Worm (Caenorhabditis elegans): ENCODE data around the gene str-28.

str-28 gene

DNA sequence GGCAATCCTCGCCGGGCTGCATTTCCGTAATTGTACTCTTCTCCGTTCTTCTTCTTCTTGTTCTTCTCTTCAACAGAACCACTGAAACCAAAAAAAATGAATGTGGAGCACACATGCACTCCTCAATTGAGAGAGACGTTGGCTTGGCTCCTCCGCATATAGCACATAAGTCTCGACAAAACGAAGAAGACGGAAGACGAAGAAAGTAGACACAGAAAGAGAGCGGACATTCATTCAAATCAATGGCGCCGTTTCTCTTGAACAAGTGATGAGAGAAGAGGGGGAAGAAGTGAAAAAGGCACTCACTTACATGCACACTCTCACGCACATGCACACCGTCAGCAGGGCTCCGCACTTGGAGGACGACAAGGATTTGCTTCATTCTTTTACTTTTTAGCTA lies 35.2 kb downstream of the str-28 start, which contains the start of gene F25E5.9 (continued):
- no peak for TF ChIP-seq spr-1 (tag; optimal IDR thresholded peaks at IDR 0.05)
- no peak for TF ChIP-seq F37D6.2 (tag; optimal IDR thresholded peaks at IDR 0.05)
- TF ChIP-seq daf-16 (GFP tag; optimal IDR thresholded peaks at IDR 0.05) = no peak
- no peak for TF ChIP-seq daf-16 (tag; optimal IDR thresholded peaks at IDR 0.05)
- TF ChIP-seq mep-1 (tag; optimal IDR thresholded peaks at IDR 0.05) = no peak
- TF ChIP-seq ZK337.2 (GFP tag; IDR thresholded peaks at IDR 0.05) = no peak
- no peak for TF ChIP-seq dve-1 (tag; optimal IDR thresholded peaks at IDR 0.05; ENCODE audit: insufficient read depth)
- TF ChIP-seq lin-13 (GFP tag; optimal IDR thresholded peaks at IDR 0.05) = no peak
- no peak for TF ChIP-seq zag-1 (tag; optimal IDR thresholded peaks at IDR 0.05)
- no peak for TF ChIP-seq ceh-62 (tag; optimal IDR thresholded peaks at IDR 0.05)
- TF ChIP-seq Y48G9A.11 (GFP tag; IDR thresholded peaks at IDR 0.05) = no peak
- no peak for TF ChIP-seq nhr-11 (tag; optimal IDR thresholded peaks at IDR 0.05)
- TF ChIP-seq rbr-2 (tag; optimal IDR thresholded peaks at IDR 0.05) = peak; percentile 28
- 0 out of 2 replicates have a peak, but pooled peaks have one; percentile 6 for TF ChIP-seq vab-7 (GFP tag; IDR thresholded peaks at IDR 0.05)
- TF ChIP-seq dpl-1 (GFP tag; optimal IDR thresholded peaks at IDR 0.05) = no peak
- no peak for TF ChIP-seq lin-1 (GFP tag; IDR thresholded peaks at IDR 0.05)
- TF ChIP-seq unc-62 (GFP tag; optimal IDR thresholded peaks at IDR 0.05 in 1 of 2) = peak in 1 of 2 experiments; percentile 33
- no peak for TF ChIP-seq unc-62 (tag; optimal IDR thresholded peaks at IDR 0.05)
- TF ChIP-seq egl-27 (tag; optimal IDR thresholded peaks at IDR 0.05) = no peak

ce11 chrV:7436911-7437310 lies 35.8 kb downstream of the str-28 start:
- TF ChIP-seq cey-2 (tag; optimal IDR thresholded peaks at IDR 0.05; ENCODE audit: borderline replicate concordance, insufficient read depth) (no peak), ces-1 (GFP tag; optimal IDR thresholded peaks at IDR 0.05) (no peak), madf-9 (GFP tag; conservative IDR thresholded peaks at IDR 0.05) (no peak), tra-1 (GFP tag; IDR thresholded peaks at IDR 0.05) (no peak), R02D3.7 (tag; optimal IDR thresholded peaks at IDR 0.05) (no peak), dve-1 (tag; optimal IDR thresholded peaks at IDR 0.05; ENCODE audit: insufficient read depth) (peak; percentile 34), lin-1 (GFP tag; IDR thresholded peaks at IDR 0.05) (no peak), duxl-1 (tag; optimal IDR thresholded peaks at IDR 0.05; ENCODE audit: poor library complexity) (peak; percentile 13), dmd-9 (GFP tag; IDR thresholded peaks at IDR 0.05) (no peak), F37D6.2 (tag; optimal IDR thresholded peaks at IDR 0.05) (no peak), nhr-10 (tag; optimal IDR thresholded peaks at IDR 0.05) (no peak), zfp-3 (GFP tag; conservative IDR thresholded peaks at IDR 0.05) (peak; percentile 63; the same call in 1 of the 2 replicates), vab-7 (GFP tag; IDR thresholded peaks at IDR 0.05) (no peak), nhr-28 (tag; optimal IDR thresholded peaks at IDR 0.05) (peak; percentile 64), nhr-42 (GFP tag; IDR thresholded peaks at IDR 0.05) (no peak), unc-130 (GFP tag; optimal IDR thresholded peaks at IDR 0.05) (no peak), nhr-6 (tag; optimal IDR thresholded peaks at IDR 0.05) (no peak), ama-1 (optimal IDR thresholded peaks at IDR 0.05) (peak; percentile 91), T20F7.1 (GFP tag; optimal IDR thresholded peaks at IDR 0.05) (no peak), nhr-102 (tag; optimal IDR thresholded peaks at IDR 0.05) (peak; percentile 1), lin-29 (GFP tag; IDR thresholded peaks at IDR 0.05) (no peak), hmg-1.1 (GFP tag; IDR thresholded peaks at IDR 0.05) (no peak), ZK546.5 (tag; optimal IDR thresholded peaks at IDR 0.05) (no peak), daf-12 (tag; optimal IDR thresholded peaks at IDR 0.05) (no peak), F26F4.8 (GFP tag; conservative IDR thresholded peaks at IDR 0.05) (no peak), sdz-12 (GFP tag; optimal IDR thresholded peaks at IDR 0.05) (no peak), lsy-2 (tag; optimal IDR thresholded peaks at IDR 0.05) (peak in 1 of 2 experiments; percentile 41), spr-1 (tag; optimal IDR thresholded peaks at IDR 0.05) (no peak), nhr-237 (tag; optimal IDR thresholded peaks at IDR 0.05) (no peak), T26A8.4 (GFP tag; IDR thresholded peaks at IDR 0.05) (no peak), unc-62 (GFP tag; optimal IDR thresholded peaks at IDR 0.05 in 1 of 2) (peak in 1 of 2 experiments; percentile 8), unc-62 (tag; optimal IDR thresholded peaks at IDR 0.05) (no peak), nhr-25 (tag; optimal IDR thresholded peaks at IDR 0.05; ENCODE audit: borderline replicate concordance, insufficient read depth) (no peak), attf-4 (tag; optimal IDR thresholded peaks at IDR 0.05) (no peak), ceh-62 (tag; optimal IDR thresholded peaks at IDR 0.05) (no peak), dpl-1 (GFP tag; optimal IDR thresholded peaks at IDR 0.05) (peak; percentile 4), mdt-29 (GFP tag; IDR thresholded peaks at IDR 0.05) (0 out of 2 replicates have a peak, but pooled peaks have one; percentile 7), F49E8.2 (tag; optimal IDR thresholded peaks at IDR 0.05; ENCODE audit: borderline replicate concordance) (no peak), aha-1 (tag) (peak; percentile 66), spr-3 (GFP tag; optimal IDR thresholded peaks at IDR 0.05) (no peak)
